Worm (Caenorhabditis elegans) whole organism, L1 larva: ENCODE results near the gene C16A3.6.

Source experiments
- lin-14 ChIP-seq: fragments of 200-800 bp; sonication (Bioruptor generic); optimal IDR thresholded peaks from 2 replicates; lab custom pipeline; 2018; ENCODE audit warnings: mild to moderate bottlenecking, missing genetic modification characterization, moderate library complexity, missing compliant biosample characterization
- nhr-19 ChIP-seq: fragments of 200-800 bp; sonication (Bioruptor generic); conservative IDR thresholded peaks from 2 replicates; pipeline ENCODE4 v1.3.6; 2022; ENCODE audit warnings: missing genetic modification characterization, missing compliant biosample characterization

- peak; percentile 18; the same call in 1 of the 2 replicates for TF ChIP-seq nhr-19 (GFP tag; lab: Robert Waterston, UW)
- peak; percentile 85 for TF ChIP-seq lin-14
Measured at ce11 chrIII:6352459-6352858, 26.6 kb upstream of the C16A3.6 start.
